Worm (Caenorhabditis elegans) whole organism, late embryonic: Measurements from ENCODE around the gene C55B6.5.

Experiments used
- C08G9.2 ChIP-seq: sonication (generic microtip); optimal IDR thresholded peaks from 2 replicates; lab custom pipeline; 2016; ENCODE audit warnings: mild to moderate bottlenecking, missing genetic modification characterization, moderate library complexity, missing compliant biosample characterization
- C38D4.7 ChIP-seq: fragments of 200-800 bp; sonication (Bioruptor generic); optimal IDR thresholded peaks from 2 replicates; lab custom pipeline; 2018; ENCODE audit warnings: mild to moderate bottlenecking, missing genetic modification characterization, moderate library complexity, missing compliant biosample characterization
- F13H6.1 ChIP-seq: sonication (generic microtip); optimal IDR thresholded peaks from 2 replicates; lab custom pipeline; 2016; ENCODE audit warnings: missing genetic modification characterization, missing compliant biosample characterization
- K09A11.1 ChIP-seq: sonication (generic microtip); optimal IDR thresholded peaks from 2 replicates; lab custom pipeline; 2017; ENCODE audit warnings: antibody characterized with exemption, mild to moderate bottlenecking, missing genetic modification characterization, missing compliant biosample characterization; ENCODE audit not compliant: insufficient read depth
- T23F11.4 ChIP-seq: fragments of 200-800 bp; sonication (Bioruptor generic); optimal IDR thresholded peaks from 2 replicates; lab custom pipeline; 2018; ENCODE audit warnings: mild to moderate bottlenecking, missing genetic modification characterization, missing compliant biosample characterization
- ahr-1 ChIP-seq: sonication (generic microtip); optimal IDR thresholded peaks from 2 replicates; lab custom pipeline; 2016; ENCODE audit warnings: missing genetic modification characterization, missing compliant biosample characterization
- ceh-14 ChIP-seq: sonication (generic microtip); optimal IDR thresholded peaks from 2 replicates; lab custom pipeline; 2016; ENCODE audit warnings: missing genotype, missing genetic modification characterization, missing compliant biosample characterization
- ceh-18 ChIP-seq: sonication (generic microtip); optimal IDR thresholded peaks from 2 replicates; lab custom pipeline; 2016; ENCODE audit warnings: missing genetic modification characterization, missing compliant biosample characterization
- ceh-2 ChIP-seq: sonication (generic microtip); optimal IDR thresholded peaks from 2 replicates; lab custom pipeline; 2016; ENCODE audit warnings: missing genotype, missing genetic modification characterization, missing compliant biosample characterization
- ceh-30 ChIP-seq: fragments of 150-350 bp; optimal IDR thresholded peaks from 2 replicates; lab custom pipeline; 2014; ENCODE audit warnings: missing biosample characterization, missing genetic modification characterization
- ceh-31 ChIP-seq: sonication (generic microtip); optimal IDR thresholded peaks from 2 replicates; lab custom pipeline; 2016; ENCODE audit warnings: missing genetic modification characterization, missing compliant biosample characterization
- ceh-34 ChIP-seq: sonication (generic microtip); optimal IDR thresholded peaks from 2 replicates; lab custom pipeline; 2016; ENCODE audit warnings: mild to moderate bottlenecking, missing genetic modification characterization, missing compliant biosample characterization
- ceh-48 ChIP-seq: sonication (generic microtip); optimal IDR thresholded peaks from 2 replicates; lab custom pipeline; 2016; ENCODE audit warnings: missing genetic modification characterization, inconsistent platforms, missing compliant biosample characterization
- ceh-6 ChIP-seq: fragments of 200-800 bp; sonication (Bioruptor generic); optimal IDR thresholded peaks from 2 replicates; lab custom pipeline; 2018; ENCODE audit warnings: mild to moderate bottlenecking, missing genetic modification characterization, missing compliant biosample characterization
- ceh-9 ChIP-seq: sonication (generic microtip); optimal IDR thresholded peaks from 2 replicates; lab custom pipeline; 2016; ENCODE audit warnings: mild to moderate bottlenecking, missing genetic modification characterization, inconsistent platforms, missing compliant biosample characterization
- che-1 ChIP-seq: sonication (generic microtip); optimal IDR thresholded peaks from 2 replicates; lab custom pipeline; 2016; ENCODE audit warnings: mild to moderate bottlenecking, missing genetic modification characterization, missing compliant biosample characterization
- dmd-4 ChIP-seq: sonication (generic microtip); optimal IDR thresholded peaks from 2 replicates; lab custom pipeline; 2016; ENCODE audit warnings: borderline replicate concordance, missing genetic modification characterization, missing compliant biosample characterization
- dve-1 ChIP-seq: sonication (generic microtip); optimal IDR thresholded peaks from 2 replicates; lab custom pipeline; 2017; ENCODE audit warnings: antibody characterized with exemption, mild to moderate bottlenecking, missing genetic modification characterization, missing compliant biosample characterization
- elt-2 ChIP-seq: sonication (generic microtip); optimal IDR thresholded peaks from 2 replicates; lab custom pipeline; 2016; ENCODE audit warnings: missing genetic modification reagents, missing genetic modification characterization, missing compliant biosample characterization
- elt-4 ChIP-seq: sonication (generic microtip); optimal IDR thresholded peaks from 2 replicates; lab custom pipeline; 2016; ENCODE audit warnings: missing genetic modification characterization, missing compliant biosample characterization
- fkh-10 ChIP-seq: fragments of 150-350 bp; optimal IDR thresholded peaks from 2 replicates; lab custom pipeline; 2014; ENCODE audit warnings: missing biosample characterization, missing genetic modification reagents, missing genetic modification characterization
- hlh-13 ChIP-seq: fragments of 200-800 bp; sonication (Bioruptor generic); optimal IDR thresholded peaks from 2 replicates; lab custom pipeline; 2018; ENCODE audit warnings: mild to moderate bottlenecking, missing genetic modification characterization, missing compliant biosample characterization
- hlh-15 ChIP-seq: sonication (generic microtip); optimal IDR thresholded peaks from 2 replicates; lab custom pipeline; 2016; ENCODE audit warnings: missing genetic modification characterization, missing compliant biosample characterization
- hlh-6 ChIP-seq: sonication (generic microtip); optimal IDR thresholded peaks from 2 replicates; lab custom pipeline; 2016; ENCODE audit warnings: missing genotype, missing genetic modification characterization, missing compliant biosample characterization
- hlh-8 ChIP-seq: sonication (generic microtip); optimal IDR thresholded peaks from 2 replicates; lab custom pipeline; 2016; ENCODE audit warnings: missing genotype, missing genetic modification characterization, missing compliant biosample characterization
- lim-6 ChIP-seq: sonication (generic microtip); optimal IDR thresholded peaks from 2 replicates; lab custom pipeline; 2016; ENCODE audit warnings: missing genetic modification characterization, missing compliant biosample characterization
- lin-11 ChIP-seq: fragments of 200-800 bp; sonication (Bioruptor generic); optimal IDR thresholded peaks from 2 replicates; lab custom pipeline; 2018; ENCODE audit warnings: mild to moderate bottlenecking, missing genetic modification characterization, missing compliant biosample characterization
- nfya-1 ChIP-seq: sonication (generic microtip); optimal IDR thresholded peaks from 2 replicates; lab custom pipeline; 2017; ENCODE audit warnings: missing genetic modification characterization, mild to moderate bottlenecking, missing compliant biosample characterization, antibody characterized with exemption, moderate library complexity
- nhr-232 ChIP-seq: sonication (generic microtip); optimal IDR thresholded peaks from 2 replicates; lab custom pipeline; 2016; ENCODE audit warnings: missing genetic modification characterization, missing compliant biosample characterization
- pag-3 ChIP-seq: sonication (generic microtip); optimal IDR thresholded peaks from 2 replicates; lab custom pipeline; 2016; ENCODE audit warnings: missing compliant biosample characterization, missing genetic modification characterization, borderline replicate concordance
- pat-9 ChIP-seq: fragments of 200-800 bp; sonication (Bioruptor generic); optimal IDR thresholded peaks from 2 replicates; lab custom pipeline; 2018; ENCODE audit warnings: mild to moderate bottlenecking, missing genetic modification characterization, moderate library complexity, missing compliant biosample characterization
- pax-1 ChIP-seq: fragments of 150-350 bp; optimal IDR thresholded peaks from 2 replicates; lab custom pipeline; 2014; ENCODE audit warnings: missing biosample characterization, missing genetic modification characterization
- pqm-1 ChIP-seq: sonication (generic microtip); optimal IDR thresholded peaks from 2 replicates; lab custom pipeline; 2016; ENCODE audit warnings: missing genetic modification characterization, missing compliant biosample characterization
- ref-2 ChIP-seq: sonication (generic microtip); optimal IDR thresholded peaks from 2 replicates; lab custom pipeline; 2016; ENCODE audit warnings: missing genetic modification characterization, missing compliant biosample characterization
- sox-4 ChIP-seq: sonication (generic microtip); optimal IDR thresholded peaks from 2 replicates; lab custom pipeline; 2017; ENCODE audit warnings: mild to moderate bottlenecking, missing genetic modification characterization, inconsistent platforms, missing compliant biosample characterization
- syd-9 ChIP-seq: sonication (generic microtip); optimal IDR thresholded peaks from 2 replicates; lab custom pipeline; 2016; ENCODE audit warnings: mild to moderate bottlenecking, missing genetic modification characterization, moderate library complexity, missing compliant biosample characterization
- tbx-2 ChIP-seq: sonication (generic microtip); optimal IDR thresholded peaks from 2 replicates; lab custom pipeline; 2016; ENCODE audit warnings: missing genetic modification characterization, missing compliant biosample characterization
- ttx-3 ChIP-seq: sonication (generic microtip); optimal IDR thresholded peaks from 2 replicates; lab custom pipeline; 2016; ENCODE audit warnings: missing genetic modification reagents, missing genetic modification characterization, missing compliant biosample characterization
- unc-42 ChIP-seq: sonication (generic microtip); optimal IDR thresholded peaks from 2 replicates; lab custom pipeline; 2016; ENCODE audit warnings: missing genotype, missing genetic modification characterization, missing compliant biosample characterization
- unc-55 ChIP-seq: sonication (generic microtip); optimal IDR thresholded peaks from 2 replicates; lab custom pipeline; 2017; ENCODE audit warnings: missing biosample characterization, missing genetic modification reagents, missing genetic modification characterization
- unc-86 ChIP-seq: sonication (generic microtip); optimal IDR thresholded peaks from 2 replicates; lab custom pipeline; 2016; ENCODE audit warnings: missing genetic modification characterization, missing compliant biosample characterization

C55B6.5 gene

DNA sequence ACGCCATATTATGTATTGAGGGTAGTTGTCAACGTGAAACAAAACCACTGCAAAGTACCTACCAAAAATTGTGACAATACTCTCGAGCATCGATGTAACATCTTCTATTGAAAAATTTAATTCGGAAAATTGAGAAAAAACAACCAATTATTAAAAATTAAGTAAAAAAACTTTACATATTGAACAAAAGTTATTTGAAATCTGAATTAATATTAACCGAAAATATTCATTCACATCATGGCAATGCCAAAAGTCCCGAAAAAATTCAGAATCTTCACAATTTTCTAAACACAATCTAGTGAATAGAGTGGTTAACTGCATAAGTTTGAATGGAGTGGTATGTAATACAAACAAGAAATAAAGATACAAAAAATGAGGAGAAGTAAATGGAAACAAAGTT is 33.5 kb upstream of the C55B6.5 start, which contains the start of gene F46H5.3:
F46H5.3 (minus strand) TSS at position 101 of the 400 bp plus-strand sequence.
- no peak for TF ChIP-seq pax-1 (tag; lab: Kevin White, UChicago)
- no peak for TF ChIP-seq pqm-1 (tag; lab: Kevin White, UChicago)
- TF ChIP-seq ceh-31 (tag; lab: Kevin White, UChicago), result no peak
- TF ChIP-seq ceh-2 (tag; lab: Kevin White, UChicago), result no peak
- TF ChIP-seq hlh-13 (GFP tag; lab: Kevin White, UChicago), result no peak
- no peak for TF ChIP-seq elt-2 (tag; lab: Kevin White, UChicago)
- TF ChIP-seq ceh-34, result no peak
- no peak for TF ChIP-seq ref-2 (tag; lab: Kevin White, UChicago)
- TF ChIP-seq ceh-9 (tag; lab: Kevin White, UChicago), result no peak
- no peak for TF ChIP-seq sox-4 (tag; lab: Kevin White, UChicago)
- no peak for TF ChIP-seq nfya-1 (tag; lab: Kevin White, UChicago)
- no peak for TF ChIP-seq C38D4.7 (GFP tag; lab: Kevin White, UChicago)
- no peak for TF ChIP-seq elt-4
- TF ChIP-seq nhr-232 (tag; lab: Kevin White, UChicago), result no peak
- TF ChIP-seq T23F11.4 (GFP tag; lab: Kevin White, UChicago), result no peak
- no peak for TF ChIP-seq dve-1 (tag; lab: Kevin White, UChicago)
- no peak for TF ChIP-seq C08G9.2 (tag; lab: Kevin White, UChicago)

DNA sequence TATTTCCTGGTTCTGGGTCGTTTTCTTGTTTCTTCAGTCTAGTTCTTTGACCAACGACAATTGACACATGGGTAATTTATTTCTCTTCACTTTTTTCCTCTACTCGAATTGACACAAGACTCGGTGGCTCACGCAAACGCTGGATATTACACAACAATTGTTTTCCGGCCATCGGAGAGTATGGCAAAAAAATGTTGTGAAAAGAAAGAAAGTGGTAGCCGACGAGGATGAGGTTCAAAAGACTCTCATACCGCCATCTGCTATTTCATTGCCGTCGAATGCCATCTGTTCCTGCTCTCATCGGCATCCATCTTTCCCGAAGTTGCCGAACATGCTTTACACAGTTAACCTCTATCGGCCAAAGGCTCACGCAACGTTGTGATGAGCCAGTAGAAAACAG is 31.6 kb upstream of the C55B6.5 start:
- TF ChIP-seq pat-9 (tag; lab: Kevin White, UChicago) (peak; percentile 0), sox-4 (tag; lab: Kevin White, UChicago) (no peak), ceh-18 (tag; lab: Kevin White, UChicago) (peak; percentile 69), hlh-8 (peak; percentile 61), K09A11.1 (no peak), hlh-15 (tag; lab: Kevin White, UChicago) (no peak), ceh-48 (tag; lab: Kevin White, UChicago) (no peak), nfya-1 (tag; lab: Kevin White, UChicago) (no peak), unc-55 (GFP tag; lab: Kevin White, UChicago) (peak; percentile 67)

DNA sequence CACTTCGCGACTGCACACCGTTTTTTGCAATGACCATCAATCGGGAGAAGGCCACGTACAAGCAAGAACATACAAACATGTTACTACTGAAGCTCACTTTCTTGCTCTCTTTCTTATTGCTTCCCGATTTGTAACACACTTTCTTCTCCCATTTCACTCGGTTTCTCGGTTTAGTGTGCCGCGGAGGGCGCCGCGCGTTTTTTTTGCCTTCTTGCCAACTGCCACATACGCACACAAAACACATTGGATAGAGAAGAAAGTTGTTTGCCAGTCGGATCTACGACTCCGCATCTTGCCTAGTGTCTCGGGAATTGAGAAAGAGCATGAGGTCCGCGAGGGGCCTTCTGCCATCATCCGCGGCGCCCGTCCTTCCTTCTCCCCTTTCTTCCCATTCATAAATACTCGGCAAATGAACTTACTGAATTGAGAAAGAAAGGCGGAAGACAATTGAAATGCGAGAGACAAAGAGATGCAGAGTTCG is 29.7 kb upstream of the C55B6.5 start:
- TF ChIP-seq dmd-4 (tag; lab: Kevin White, UChicago) (peak; percentile 30), ceh-34 (peak; percentile 66), elt-2 (tag; lab: Kevin White, UChicago) (no peak), lin-11 (tag; lab: Kevin White, UChicago) (no peak), nhr-232 (tag; lab: Kevin White, UChicago) (no peak), ceh-6 (peak; percentile 30), syd-9 (tag; lab: Kevin White, UChicago) (peak; percentile 1), ahr-1 (no peak), tbx-2 (tag; lab: Kevin White, UChicago) (peak; percentile 10), unc-42 (tag; lab: Kevin White, UChicago) (peak; percentile 91), ceh-31 (tag; lab: Kevin White, UChicago) (peak; percentile 57), fkh-10 (GFP tag; lab: Kevin White, UChicago) (peak; percentile 12), ceh-18 (tag; lab: Kevin White, UChicago) (peak; percentile 93), ceh-30 (tag; lab: Kevin White, UChicago) (no peak), lim-6 (no peak), F13H6.1 (tag; lab: Kevin White, UChicago) (peak; percentile 50), ref-2 (tag; lab: Kevin White, UChicago) (peak; percentile 27), unc-86 (tag; lab: Kevin White, UChicago) (no peak), ceh-14 (tag; lab: Kevin White, UChicago) (peak; percentile 49), che-1 (tag; lab: Kevin White, UChicago) (no peak), nfya-1 (tag; lab: Kevin White, UChicago) (peak; percentile 14), K09A11.1 (no peak), hlh-6 (peak; percentile 61), ttx-3 (tag; lab: Kevin White, UChicago) (no peak), pag-3 (tag; lab: Kevin White, UChicago) (no peak)
